Fruit fly (Drosophila melanogaster): ENCODE results near the gene CG13377.
A peak's percentile ranks its signal among the peaks of the same experiment; 100 is the strongest.

The CG13377 gene

dm6 chrX:263728-264344 is at the start of gene CG13377:
Gene CG13377, minus strand, starts transcription at chrX:263999.
- TF ChIP-seq CG17801 (GFP tag; optimal IDR thresholded peaks at IDR 0.05; ENCODE audit: partially characterized antibody): peak; percentile 33

DNA sequence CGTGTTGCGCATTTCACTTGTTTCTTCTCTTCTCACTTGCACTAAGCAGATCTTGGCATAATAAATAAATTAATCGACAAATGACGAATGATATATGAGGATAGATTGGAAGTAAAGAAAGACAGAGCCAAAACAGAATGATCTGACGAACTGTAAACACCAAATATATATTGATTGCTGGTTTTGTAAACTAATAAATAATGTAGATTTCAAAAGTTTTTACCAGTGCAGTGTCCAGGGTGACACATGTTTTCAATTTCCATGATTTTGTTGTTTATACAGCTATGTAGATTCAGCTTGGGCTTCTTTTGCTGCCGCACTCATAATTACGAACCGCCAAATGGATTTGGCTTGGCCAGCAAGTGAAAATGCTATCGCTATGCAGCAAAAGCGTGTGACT is 47.5 kb upstream of the CG13377 start:
- TF ChIP-seq CG17801 (GFP tag; optimal IDR thresholded peaks at IDR 0.05; ENCODE audit: partially characterized antibody): no peak

DNA sequence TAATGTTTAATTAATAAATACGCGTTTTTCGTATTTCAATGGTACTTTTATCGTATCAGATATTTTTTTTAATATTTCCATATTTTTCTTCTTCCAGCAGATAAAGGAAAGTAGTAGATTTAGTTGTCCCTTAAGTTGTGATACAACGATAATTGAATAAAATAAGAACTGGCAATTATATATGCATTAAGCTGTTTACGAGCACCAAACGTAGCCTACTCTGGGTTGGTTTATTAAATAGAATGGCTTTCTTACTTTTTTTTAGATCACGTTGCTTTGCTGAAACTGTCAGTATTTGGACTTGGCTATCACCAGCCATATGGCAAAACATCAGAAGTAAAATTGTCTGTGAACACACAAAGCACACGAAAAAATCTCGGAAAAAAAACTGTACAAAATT is 43.6 kb upstream of the CG13377 start, which contains the start of gene CG12470:
TSS of gene CG12470 (plus strand) at position 301 of the 400 bp plus-strand sequence.
- no peak for TF ChIP-seq CG17801 (GFP tag; optimal IDR thresholded peaks at IDR 0.05; ENCODE audit: partially characterized antibody)

DNA sequence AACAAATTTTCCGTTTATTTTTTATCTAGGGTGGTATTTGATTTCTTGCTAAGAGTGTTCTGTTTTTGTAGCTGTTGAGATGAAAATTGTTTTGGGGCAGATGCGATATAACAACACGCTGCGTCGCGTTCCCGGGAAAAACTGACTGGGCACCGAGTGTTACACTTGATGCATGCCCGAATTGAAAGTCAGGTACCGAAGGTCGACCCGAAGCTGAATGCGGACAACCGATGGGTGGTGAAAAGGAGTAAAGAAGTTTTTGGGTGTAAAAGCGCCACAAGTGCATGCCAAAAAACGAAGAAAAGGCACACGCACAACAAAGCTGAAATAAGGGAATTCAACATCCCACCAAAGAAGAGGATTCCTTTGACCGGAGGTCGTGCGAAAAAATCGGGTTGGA is 31.0 kb upstream of the CG13377 start, which contains the start of gene CG13375:
TSS of gene CG13375 (minus strand) at position 124 of the 400 bp plus-strand sequence.
- no peak for TF ChIP-seq CG17801 (GFP tag; optimal IDR thresholded peaks at IDR 0.05; ENCODE audit: partially characterized antibody)

DNA sequence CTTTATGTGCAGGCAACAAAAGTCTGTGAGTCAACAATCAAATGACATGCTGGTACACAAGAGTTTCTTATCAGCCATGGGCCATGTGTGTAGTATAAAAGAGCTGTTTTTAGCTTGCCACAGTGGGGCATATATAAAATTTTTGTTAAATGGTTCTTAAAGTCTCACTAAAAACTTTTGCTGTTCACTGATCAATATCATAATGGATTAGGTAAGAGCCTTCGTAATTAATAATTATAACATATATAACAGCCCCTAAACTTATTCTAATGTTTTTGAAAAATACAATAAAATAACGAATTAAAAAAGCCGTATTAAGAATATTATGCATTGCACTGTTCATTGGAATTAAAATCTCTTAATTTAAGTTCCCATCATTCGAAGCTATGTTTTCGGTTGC is 29.5 kb upstream of the CG13377 start:
- TF ChIP-seq CG17801 (GFP tag; optimal IDR thresholded peaks at IDR 0.05; ENCODE audit: partially characterized antibody): no peak

dm6 chrX:279097-279727 is 15.4 kb upstream of the CG13377 start, which contains the start of the genes CG3777 and ewg:
Gene CG3777, plus strand, starts transcription at chrX:279703.
Gene ewg, minus strand, starts transcription at chrX:279718.
- peak; percentile 10 for TF ChIP-seq CG17801 (GFP tag; optimal IDR thresholded peaks at IDR 0.05; ENCODE audit: partially characterized antibody)

dm6 chrX:278370-279096 is 14.7 kb upstream of the CG13377 start:
- no peak for TF ChIP-seq CG17801 (GFP tag; optimal IDR thresholded peaks at IDR 0.05; ENCODE audit: partially characterized antibody)

DNA sequence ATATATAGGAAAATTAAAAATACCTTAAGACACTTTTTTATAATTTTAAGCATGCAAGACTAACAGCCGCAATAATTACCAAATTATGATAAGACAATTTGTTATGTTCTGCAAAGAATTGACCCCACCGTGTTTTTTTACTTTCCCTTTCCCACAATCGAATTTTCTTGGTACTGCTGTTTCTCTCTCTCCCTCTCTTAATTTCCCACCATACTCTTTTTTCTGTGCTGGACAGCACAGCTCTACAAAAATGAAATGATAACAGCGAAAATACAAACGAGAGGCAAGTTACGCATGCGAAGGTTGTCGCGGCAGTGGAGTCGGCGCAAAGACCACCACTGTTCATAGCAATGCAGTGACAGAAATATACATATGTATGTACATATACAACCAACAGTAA is 14.1 kb upstream of the CG13377 start:
- TF ChIP-seq CG17801 (GFP tag; optimal IDR thresholded peaks at IDR 0.05; ENCODE audit: partially characterized antibody): no peak

DNA sequence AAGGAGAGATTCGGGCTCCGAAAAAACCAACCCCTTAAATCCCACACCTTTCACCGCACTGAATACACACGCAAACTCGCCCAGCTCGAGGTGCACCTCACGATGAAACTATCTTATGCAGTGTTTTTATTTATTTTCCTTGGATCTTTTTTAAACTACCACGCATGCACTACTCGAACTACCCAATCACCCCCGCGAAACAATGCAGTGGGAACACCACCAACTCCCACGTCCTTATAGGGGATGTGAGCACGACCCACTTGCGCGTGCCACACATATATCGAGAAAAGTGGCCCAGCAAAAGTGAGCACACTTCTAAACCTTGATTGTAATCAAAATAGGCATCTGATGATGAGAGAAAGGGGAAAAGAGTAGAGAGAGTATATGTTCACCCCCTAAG is 12.8 kb upstream of the CG13377 start:
- no peak for TF ChIP-seq CG17801 (GFP tag; optimal IDR thresholded peaks at IDR 0.05; ENCODE audit: partially characterized antibody)

DNA sequence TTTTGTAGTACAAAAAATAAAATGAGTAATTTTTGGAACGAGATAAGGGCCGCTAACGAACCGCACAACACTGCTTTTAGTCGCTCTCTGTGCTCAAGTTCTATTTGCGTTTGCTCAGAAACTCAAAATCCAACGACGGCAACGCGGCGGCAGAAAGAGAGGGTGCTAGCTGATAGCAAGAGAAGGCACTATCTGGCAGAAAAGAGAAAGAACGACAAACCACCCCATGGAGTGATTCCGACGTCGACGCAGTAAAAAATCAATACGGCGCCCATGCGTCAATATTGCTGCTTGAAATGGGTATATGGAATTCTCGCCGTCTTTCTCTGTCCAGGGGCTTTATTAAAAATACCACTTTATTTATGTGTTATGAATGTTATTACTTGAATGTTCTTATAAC is 12.3 kb upstream of the CG13377 start:
- no peak for TF ChIP-seq CG17801 (GFP tag; optimal IDR thresholded peaks at IDR 0.05; ENCODE audit: partially characterized antibody)

dm6 chrX:267979-268378 is 4.2 kb upstream of the CG13377 start:
- no peak for TF ChIP-seq CG17801 (GFP tag; optimal IDR thresholded peaks at IDR 0.05; ENCODE audit: partially characterized antibody)

dm6 chrX:266978-267439 is 3.2 kb upstream of the CG13377 start, which contains the start of gene CG13376:
Gene CG13376, minus strand, starts transcription at chrX:267028.
- no peak for TF ChIP-seq CG17801 (GFP tag; optimal IDR thresholded peaks at IDR 0.05; ENCODE audit: partially characterized antibody)

dm6 chrX:265692-266091 is 1.9 kb upstream of the CG13377 start:
- no peak for TF ChIP-seq CG17801 (GFP tag; optimal IDR thresholded peaks at IDR 0.05; ENCODE audit: partially characterized antibody)

DNA sequence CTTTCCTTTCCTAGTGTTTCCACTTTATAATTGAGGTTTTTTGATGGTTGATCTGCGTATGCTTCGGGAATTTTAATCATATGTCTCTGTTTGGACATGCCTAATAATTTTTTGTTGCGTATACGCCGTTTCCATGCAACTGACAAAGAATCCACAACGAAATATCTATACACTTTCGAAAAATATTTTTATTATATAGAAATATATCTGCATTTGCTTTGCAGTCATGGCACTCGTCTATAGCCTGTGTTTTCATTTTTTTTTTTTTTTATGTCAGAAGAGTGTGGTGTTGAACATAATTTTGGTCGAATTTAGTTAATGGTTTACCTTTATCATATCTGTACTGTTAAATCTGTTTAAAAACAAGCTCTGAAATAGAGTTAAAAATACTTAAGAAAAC is 963 bp downstream of the CG13377 start:
- TF ChIP-seq CG17801 (GFP tag; optimal IDR thresholded peaks at IDR 0.05; ENCODE audit: partially characterized antibody): no peak

DNA sequence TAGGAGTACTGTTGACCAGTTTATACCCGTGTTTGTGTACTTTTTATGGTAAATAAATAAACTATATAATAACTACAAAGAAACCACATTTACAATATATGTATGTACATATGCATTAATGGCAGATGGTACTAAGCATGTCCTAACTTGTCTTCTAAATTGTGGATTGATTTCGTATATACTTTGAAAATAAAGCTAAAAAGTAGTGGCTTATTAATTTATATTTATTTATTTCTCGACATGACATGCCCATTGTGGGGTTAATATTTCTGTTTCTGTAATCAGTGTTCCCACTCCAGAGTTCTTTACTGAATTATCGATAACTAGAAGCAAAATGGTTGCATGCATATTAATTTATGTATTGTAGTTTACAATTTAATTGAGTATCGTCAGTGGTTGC is 8.4 kb downstream of the CG13377 start, which contains the start of gene cin:
TSS of gene cin (plus strand) at position 306 of the 400 bp plus-strand sequence.
- peak; percentile 63 for TF ChIP-seq CG17801 (GFP tag; optimal IDR thresholded peaks at IDR 0.05; ENCODE audit: partially characterized antibody)

dm6 chrX:254690-255089 is 9.1 kb downstream of the CG13377 start, which contains the start of gene CG42376:
Gene CG42376, plus strand, starts transcription at chrX:254876.
- no peak for TF ChIP-seq CG17801 (GFP tag; optimal IDR thresholded peaks at IDR 0.05; ENCODE audit: partially characterized antibody)
